Worm (Caenorhabditis elegans) whole organism, L2 larva: Measurements from ENCODE around the gene gst-39.

Experiments
- aly-2 ChIP-seq: fragments of 150-350 bp; optimal IDR thresholded peaks from 2 replicates; lab custom pipeline; 2014; ENCODE audit warnings: missing biosample characterization, missing genetic modification characterization
- nhr-25 ChIP-seq: fragments of 150-350 bp; sonication (generic microtip); optimal IDR thresholded peaks from 3 replicates; lab custom pipeline; 2014; ENCODE audit warnings: missing biosample characterization, missing genetic modification characterization

- TF ChIP-seq aly-2: no peak
- TF ChIP-seq nhr-25 (tag; lab: Kevin White, UChicago): no peak
Observed at ce11 chrII:15173174-15173573, 1.5 kb upstream of the gst-39 start.
